Fruit fly (Drosophila melanogaster): ENCODE measurements around the gene CG10237.

Gene CG10237

DNA sequence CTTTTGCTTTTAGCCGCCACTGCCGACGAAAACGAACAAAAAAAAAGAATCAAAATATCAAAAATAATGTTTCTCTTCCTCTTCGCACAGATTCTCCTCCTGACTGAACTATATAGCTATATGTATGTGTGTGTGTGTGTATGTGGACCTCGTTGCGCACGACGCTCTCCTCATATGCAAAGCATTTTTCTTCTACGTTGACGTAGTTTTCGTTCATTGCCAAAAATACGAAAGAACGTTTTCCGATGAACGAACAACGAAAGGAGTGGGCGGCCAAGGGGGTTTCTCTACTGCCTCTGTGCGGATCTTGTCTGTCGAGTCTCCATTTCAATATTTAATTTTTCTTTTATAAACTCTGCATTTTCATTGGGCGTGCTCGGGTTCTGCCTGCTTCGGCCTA lies 37.7 kb downstream of the CG10237 start (continued):
- TF ChIP-seq CG17186 (GFP tag; optimal IDR thresholded peaks at IDR 0.05): no peak
- peak; percentile 4 for TF ChIP-seq abd-A (tag; optimal IDR thresholded peaks at IDR 0.05)
- no peak for TF ChIP-seq ac (GFP tag; optimal IDR thresholded peaks at IDR 0.05)
- TF ChIP-seq CG10543 (GFP tag; optimal IDR thresholded peaks at IDR 0.05): peak; percentile 74
- TF ChIP-seq lilli (GFP tag; optimal IDR thresholded peaks at IDR 0.05): no peak
- TF ChIP-seq CG3281 (GFP tag; optimal IDR thresholded peaks at IDR 0.05): no peak
- no peak for TF ChIP-seq ERR (GFP tag; optimal IDR thresholded peaks at IDR 0.05)
- TF ChIP-seq Nf-YA (GFP tag; IDR thresholded peaks at IDR 0.05): no peak
- TF ChIP-seq crc (GFP tag; optimal IDR thresholded peaks at IDR 0.05): no peak
- TF ChIP-seq Xbp1 (GFP tag; optimal IDR thresholded peaks at IDR 0.05): no peak
- no peak for TF ChIP-seq CG2129 (GFP tag; IDR thresholded peaks at IDR 0.05; ENCODE audit: partially characterized antibody)
- no peak for TF ChIP-seq CG6175 (GFP tag; IDR thresholded peaks at IDR 0.05)
- TF ChIP-seq CG12769 (tag; optimal IDR thresholded peaks at IDR 0.05): peak; percentile 17
- no peak for TF ChIP-seq zfh2 (GFP tag; optimal IDR thresholded peaks at IDR 0.05)
- TF ChIP-seq Ada2b (GFP tag; IDR thresholded peaks at IDR 0.05): no peak
- TF ChIP-seq NfI (GFP tag; optimal IDR thresholded peaks at IDR 0.05): no peak
- no peak for TF ChIP-seq CG18764 (GFP tag; optimal IDR thresholded peaks at IDR 0.05)
- peak; percentile 4 for TF ChIP-seq cg (GFP tag; optimal IDR thresholded peaks at IDR 0.05)
- no peak for TF ChIP-seq tup (GFP tag; optimal IDR thresholded peaks at IDR 0.05)
- no peak for TF ChIP-seq CG13424 (tag; optimal IDR thresholded peaks at IDR 0.05)
- no peak for TF ChIP-seq slbo (GFP tag; IDR thresholded peaks at IDR 0.05)
- TF ChIP-seq CG6272 (GFP tag; IDR thresholded peaks at IDR 0.05): no peak
- no peak for TF ChIP-seq Nf-YC (tag; optimal IDR thresholded peaks at IDR 0.05)
- TF ChIP-seq CG11093 (GFP tag; IDR thresholded peaks at IDR 0.05): no peak
- TF ChIP-seq Optix (GFP tag; IDR thresholded peaks at IDR 0.05): no peak
- no peak for TF ChIP-seq Dip2 (GFP tag; IDR thresholded peaks at IDR 0.05)
- TF ChIP-seq Atf-2 (GFP tag; optimal IDR thresholded peaks at IDR 0.05): no peak
- TF ChIP-seq CG12219 (GFP tag; optimal IDR thresholded peaks at IDR 0.05): no peak
- TF ChIP-seq CG8290 (GFP tag; optimal IDR thresholded peaks at IDR 0.05): no peak
- TF ChIP-seq CG8290 (tag; optimal IDR thresholded peaks at IDR 0.05): no peak
- no peak for TF ChIP-seq Lim3 (GFP tag; IDR thresholded peaks at IDR 0.05)
- no peak for TF ChIP-seq Aef1 (GFP tag; IDR thresholded peaks at IDR 0.05)
- TF ChIP-seq Sin3A (optimal IDR thresholded peaks at IDR 0.05): no peak
- TF ChIP-seq CTCF (GFP tag; optimal IDR thresholded peaks at IDR 0.05): no peak

DNA sequence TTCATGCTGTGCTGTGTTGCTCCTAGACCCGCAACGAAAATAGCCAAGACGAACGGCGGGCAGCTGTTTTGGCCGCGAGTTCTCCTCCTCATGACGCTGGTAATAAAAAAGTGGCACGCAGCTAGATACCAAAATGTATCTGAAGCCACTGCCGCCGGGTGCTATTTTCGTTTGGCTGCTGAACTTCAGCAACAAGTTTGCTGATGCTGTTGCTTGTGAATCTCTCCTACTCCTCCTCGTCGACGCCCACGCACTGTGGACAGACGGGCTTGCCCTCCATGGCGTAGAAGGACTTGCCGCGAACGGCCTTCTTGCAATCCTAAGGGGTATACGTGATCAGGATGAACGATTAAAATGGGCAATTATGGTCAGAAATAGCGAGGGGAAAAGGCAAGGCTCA lies 39.1 kb downstream of the CG10237 start:
- TF ChIP-seq Nf-YC (tag; optimal IDR thresholded peaks at IDR 0.05) (no peak), CG9727 (GFP tag; optimal IDR thresholded peaks at IDR 0.05) (no peak), Pdp1 (GFP tag; optimal IDR thresholded peaks at IDR 0.05) (no peak), luna (GFP tag; optimal IDR thresholded peaks at IDR 0.05) (no peak), CG10321 (GFP tag; IDR thresholded peaks at IDR 0.05) (no peak), az2 (GFP tag; optimal IDR thresholded peaks at IDR 0.05) (no peak), CG14050 (GFP tag; IDR thresholded peaks at IDR 0.05) (no peak), HmgZ (tag; optimal IDR thresholded peaks at IDR 0.05) (no peak), otp (GFP tag; IDR thresholded peaks at IDR 0.05) (no peak), CG11504 (tag; optimal IDR thresholded peaks at IDR 0.05) (peak; percentile 52), Max (GFP tag; optimal IDR thresholded peaks at IDR 0.05) (no peak), sisA (GFP tag; IDR thresholded peaks at IDR 0.05) (no peak), phol (tag; optimal IDR thresholded peaks at IDR 0.05) (no peak), Gug (GFP tag; IDR thresholded peaks at IDR 0.05) (no peak), D19B (GFP tag; optimal IDR thresholded peaks at IDR 0.05) (no peak), CG2116 (GFP tag; optimal IDR thresholded peaks at IDR 0.05) (no peak), CG11696 (GFP tag; IDR thresholded peaks at IDR 0.05) (no peak), CG12071 (GFP tag; optimal IDR thresholded peaks at IDR 0.05) (no peak), CG7987 (GFP tag; optimal IDR thresholded peaks at IDR 0.05) (no peak), z (GFP tag; IDR thresholded peaks at IDR 0.05) (no peak), ase (GFP tag; IDR thresholded peaks at IDR 0.05) (no peak), CG17802 (tag; optimal IDR thresholded peaks at IDR 0.05) (no peak), hb (GFP tag; IDR thresholded peaks at IDR 0.05; ENCODE audit: partially characterized antibody) (0 out of 3 replicates have a peak, but pooled peaks have one; percentile 32)
